Worm (Caenorhabditis elegans): ENCODE measurements around the gene eri-1.

DNA sequence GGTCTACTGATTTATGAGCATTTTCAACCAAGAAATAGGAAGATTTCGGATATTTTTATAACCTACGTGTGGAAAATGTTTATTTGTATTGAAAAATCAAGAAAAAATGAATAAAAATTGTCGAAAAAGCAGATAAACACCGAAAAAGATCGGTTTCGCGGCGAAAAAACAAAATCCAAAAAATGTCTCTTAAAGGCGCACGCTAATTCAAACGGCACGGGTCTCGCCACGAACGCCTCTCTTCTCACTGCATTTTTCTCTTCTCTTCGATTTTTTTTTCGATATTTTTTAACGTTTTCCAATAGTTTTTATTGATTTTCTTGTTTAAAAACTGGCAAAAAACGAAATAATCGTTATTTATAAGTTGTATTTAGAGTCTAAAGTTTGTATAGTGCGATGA, 5.8 kb upstream of the eri-1 start:
- TF ChIP-seq hlh-30 (tag; optimal IDR thresholded peaks at IDR 0.05; ENCODE audit: insufficient read depth) (no peak), ctbp-1 (GFP tag; IDR thresholded peaks at IDR 0.05) (no peak), nhr-10 (tag; optimal IDR thresholded peaks at IDR 0.05) (no peak), nhr-102 (tag; optimal IDR thresholded peaks at IDR 0.05) (no peak), ZK546.5 (tag; optimal IDR thresholded peaks at IDR 0.05) (no peak), daf-8 (GFP tag; IDR thresholded peaks at IDR 0.05) (no peak), jun-1 (tag; optimal IDR thresholded peaks at IDR 0.05) (no peak), dmd-6 (GFP tag; IDR thresholded peaks at IDR 0.05) (no peak), nhr-48 (tag; optimal IDR thresholded peaks at IDR 0.05) (no peak), nhr-77 (tag; optimal IDR thresholded peaks at IDR 0.05) (no peak), attf-4 (tag; optimal IDR thresholded peaks at IDR 0.05) (no peak)

Data from whole organism, L4 larva.